Worm (Caenorhabditis elegans) whole organism, mixed stage, embryonic: Measurements from ENCODE around the gene R05D8.9.

Experiments used
- lin-32 ChIP-seq: fragments of 200-800 bp; sonication (Bioruptor generic); optimal IDR thresholded peaks from 2 replicates; lab custom pipeline; 2018; ENCODE audit warnings: mild to moderate bottlenecking, missing genetic modification characterization, missing compliant biosample characterization
- mep-1 ChIP-seq: fragments of 150-350 bp; optimal IDR thresholded peaks from 2 replicates; lab custom pipeline; 2017; ENCODE audit warnings: missing biosample characterization, missing genetic modification reagents, missing genetic modification characterization, inconsistent platforms
- mls-2 ChIP-seq: sonication (generic microtip); optimal IDR thresholded peaks from 2 replicates; lab custom pipeline; 2016; ENCODE audit warnings: mild to moderate bottlenecking, missing genetic modification characterization, moderate library complexity, missing compliant biosample characterization
- nhr-28 ChIP-seq: fragments of 150-350 bp; optimal IDR thresholded peaks from 2 replicates; lab custom pipeline; 2014; ENCODE audit warnings: missing biosample characterization, missing genetic modification characterization
- sem-2 ChIP-seq: fragments of 200-800 bp; sonication (Bioruptor generic); optimal IDR thresholded peaks from 2 replicates; lab custom pipeline; 2018; ENCODE audit warnings: mild to moderate bottlenecking, missing genetic modification characterization, missing compliant biosample characterization
- unc-62 ChIP-seq: fragments of 150-350 bp; optimal IDR thresholded peaks from 2 replicates; lab custom pipeline; 2014; ENCODE audit warnings: missing biosample characterization, missing genetic modification reagents, missing genetic modification characterization

- no peak for TF ChIP-seq nhr-28
- TF ChIP-seq sem-2 (GFP tag; lab: Kevin White, UChicago) = no peak
- TF ChIP-seq lin-32 (GFP tag; lab: Kevin White, UChicago) = no peak
- TF ChIP-seq mls-2 (tag; lab: Kevin White, UChicago) = no peak
- TF ChIP-seq unc-62 = no peak
- no peak for TF ChIP-seq mep-1 (tag; lab: Kevin White, UChicago)
Observed at ce11 chrV:2725225-2725624, 42.1 kb downstream of the R05D8.9 start, which contains the start of gene srg-59.
